Fruit fly (Drosophila melanogaster) S2 (cell line): ENCODE measurements around the gene CG13144.

Experiments
- CG8478 ChIP-seq: fragments of >200 bp; optimal IDR thresholded peaks from 2 replicates; lab custom pipeline; 2018
- CTCF ChIP-seq, 2 experiments: fragments of >200 bp; optimal IDR thresholded peaks; 2 replicates each; lab custom pipeline; 2018

DNA sequence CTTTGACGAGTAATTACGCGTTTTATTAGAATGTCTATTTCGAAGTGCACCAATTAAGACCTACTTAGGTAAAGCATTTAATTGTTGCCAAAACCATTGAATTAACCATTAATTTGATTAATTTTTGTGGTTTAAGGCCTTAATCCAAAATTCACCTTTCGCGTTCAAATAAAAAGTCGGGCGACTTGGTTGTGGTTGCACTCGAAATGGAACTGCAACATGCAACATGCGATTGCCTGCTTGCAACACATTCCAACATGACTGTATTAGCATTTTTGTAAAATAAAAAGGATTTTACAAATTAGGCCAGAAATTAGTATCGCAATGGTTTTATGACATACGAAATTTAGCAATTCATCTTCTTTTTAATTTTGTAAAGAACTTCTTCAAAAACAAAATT, 16.4 kb downstream of the CG13144 start:
- no peak for TF ChIP-seq CG8478 (lab: Kevin White, UChicago)
- TF ChIP-seq CTCF (optimal IDR thresholded peaks at IDR 0.05; lab: Kevin White, UChicago): no peak
